Worm (Caenorhabditis elegans): ENCODE results near the gene F52B11.2.

Gene F52B11.2

ce11 chrIV:14131770-14132169 is 48.4 kb downstream of the F52B11.2 start, which contains the start of gene srz-59:
srz-59 (plus strand) TSS chrIV:14132070.
- TF ChIP-seq C08G9.2 (tag; optimal IDR thresholded peaks at IDR 0.05) (no peak), npax-4 (tag; optimal IDR thresholded peaks at IDR 0.05) (no peak)

ce11 chrIV:14133400-14133799 is 50.0 kb downstream of the F52B11.2 start:
- TF ChIP-seq zip-5 (tag; optimal IDR thresholded peaks at IDR 0.05): no peak

All from whole organism, late embryonic.